Fruit fly (Drosophila melanogaster): ENCODE measurements around the gene MtnA.
A peak's percentile ranks its signal among the peaks of the same experiment; 100 is the strongest.

Gene MtnA

DNA sequence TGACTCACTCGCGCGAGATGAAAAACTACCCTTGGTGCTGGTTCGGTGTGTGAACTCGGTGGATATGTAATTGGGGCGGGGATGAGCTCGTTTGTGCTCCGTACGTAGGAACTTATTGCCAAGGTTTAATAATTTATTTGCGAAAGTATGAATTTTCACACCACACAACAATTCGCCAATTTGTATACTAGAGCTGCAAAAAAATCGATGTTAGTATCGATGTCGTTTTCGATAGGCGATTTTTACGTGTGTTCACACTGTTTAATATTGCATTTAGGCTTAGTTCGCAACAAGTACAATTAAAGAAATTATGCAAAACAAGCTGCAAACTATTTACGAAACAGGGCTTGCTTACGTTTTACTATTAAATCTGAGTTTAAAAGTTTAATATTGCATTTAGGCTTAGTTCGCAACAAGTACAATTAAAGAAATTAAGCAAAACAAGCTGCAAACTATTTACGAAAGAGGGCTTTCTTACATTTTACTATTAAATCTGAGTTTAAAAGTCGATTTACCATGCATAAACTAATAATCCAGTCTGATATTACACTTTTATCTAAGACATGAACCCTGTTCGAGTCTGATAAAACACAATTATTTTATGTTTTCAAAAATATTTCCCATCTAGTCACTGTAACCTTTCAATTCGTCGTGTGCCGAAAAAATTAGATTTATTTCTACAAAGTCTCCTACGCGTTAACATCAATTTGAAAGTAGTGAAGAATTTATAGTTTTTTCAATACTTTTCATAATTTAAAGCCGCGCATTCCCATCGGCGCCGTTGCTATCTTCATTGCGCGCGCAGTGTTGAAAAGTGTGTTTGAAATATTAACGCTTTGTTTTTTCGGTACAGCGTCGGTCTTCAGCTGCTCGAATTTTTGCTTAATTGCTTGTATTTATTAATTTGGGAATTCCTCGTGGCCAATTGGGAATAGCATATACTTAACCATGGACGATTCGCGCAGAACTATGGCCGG is 20.9 kb downstream of the MtnA start, which contains the start of the genes Snap24 and CG8478:
Gene Snap24 (minus strand): TSS at position 196 of the 977 bp plus-strand sequence.
Gene CG8478 (plus strand): TSS at position 696 of the 977 bp plus-strand sequence.
- TF ChIP-seq psq (optimal IDR thresholded peaks at IDR 0.05) = no peak
- TF ChIP-seq CG8478 (optimal IDR thresholded peaks at IDR 0.05) = no peak
- no peak for TF ChIP-seq Dll (optimal IDR thresholded peaks at IDR 0.05)
- TF ChIP-seq EcR (GFP tag; optimal IDR thresholded peaks at IDR 0.05) = no peak
- no peak for TF ChIP-seq usp (GFP tag; optimal IDR thresholded peaks at IDR 0.05)
- no peak for TF ChIP-seq pan (optimal IDR thresholded peaks at IDR 0.05)

DNA sequence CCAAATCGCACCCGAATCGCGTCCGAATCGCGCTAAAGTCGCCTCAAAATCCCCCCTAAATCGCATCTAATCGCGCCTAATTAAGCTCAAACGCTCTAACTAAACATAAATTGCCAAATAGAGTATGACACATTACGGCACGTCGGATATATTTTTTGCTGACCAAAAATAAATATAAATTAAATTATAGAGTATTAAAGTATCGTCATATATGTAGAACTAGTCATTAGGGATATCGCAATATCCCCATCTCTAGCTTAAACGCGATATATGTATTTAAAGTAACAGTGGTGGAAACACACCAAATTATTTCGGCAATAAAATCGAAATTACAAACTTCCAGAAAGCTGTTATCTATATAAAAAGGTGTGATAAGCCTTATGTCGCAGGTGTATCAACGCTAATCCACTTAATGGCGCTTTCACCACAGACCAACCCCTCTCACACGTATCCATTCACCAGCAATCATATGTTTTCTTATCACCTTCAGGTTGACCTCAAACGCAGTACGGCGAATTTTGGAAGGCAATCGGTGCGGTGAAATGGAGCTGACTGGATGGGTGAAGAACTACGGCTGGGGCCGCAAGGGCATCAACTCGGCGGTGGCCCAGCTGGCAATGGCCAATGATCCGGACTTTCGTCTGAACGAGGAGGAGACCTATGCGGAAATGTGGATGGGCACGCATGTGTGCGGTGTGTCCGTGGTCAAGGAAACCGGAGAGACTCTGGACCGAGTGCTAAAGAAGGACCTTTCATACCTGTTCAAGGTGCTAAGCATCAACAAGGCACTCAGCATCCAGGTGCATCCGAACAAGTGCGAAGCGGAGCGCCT is 24.6 kb downstream of the MtnA start, which contains the start of gene Mpi:
Gene Mpi (plus strand): TSS at position 263 of the 832 bp plus-strand sequence.
- TF ChIP-seq pan (optimal IDR thresholded peaks at IDR 0.05) (no peak), CG8478 (optimal IDR thresholded peaks at IDR 0.05) (no peak), EcR (GFP tag; optimal IDR thresholded peaks at IDR 0.05) (no peak), psq (optimal IDR thresholded peaks at IDR 0.05) (no peak), Dll (optimal IDR thresholded peaks at IDR 0.05) (no peak), usp (GFP tag; optimal IDR thresholded peaks at IDR 0.05) (no peak)

DNA sequence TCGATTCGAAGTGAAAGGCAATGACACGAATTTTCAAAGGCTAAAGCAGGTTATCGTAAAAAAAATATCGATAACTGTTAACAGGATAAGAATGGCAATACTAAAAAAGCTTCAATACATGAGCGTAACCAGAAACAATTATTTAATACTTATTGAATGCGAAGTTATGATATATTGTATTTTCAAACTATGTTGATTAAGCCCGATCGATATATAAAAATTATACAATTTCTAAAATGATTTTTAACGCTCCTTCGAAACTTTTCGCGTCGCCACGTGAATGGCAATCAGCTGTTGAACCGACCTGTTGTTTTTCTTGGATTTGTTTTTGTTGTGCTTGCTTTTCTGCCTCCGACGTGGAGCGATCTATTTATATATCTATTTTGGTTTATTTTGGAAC is 28.0 kb downstream of the MtnA start, which contains the start of the genes Alg12 and Rpt3R:
Gene Alg12 (plus strand): TSS at position 305 of the 400 bp plus-strand sequence.
Gene Rpt3R (minus strand): TSS at position 324 of the 400 bp plus-strand sequence.
- TF ChIP-seq EcR (GFP tag; optimal IDR thresholded peaks at IDR 0.05) = no peak
- TF ChIP-seq Dll (optimal IDR thresholded peaks at IDR 0.05) = no peak
- no peak for TF ChIP-seq usp (GFP tag; optimal IDR thresholded peaks at IDR 0.05)
- no peak for TF ChIP-seq pan (optimal IDR thresholded peaks at IDR 0.05)
- no peak for TF ChIP-seq psq (optimal IDR thresholded peaks at IDR 0.05)
- TF ChIP-seq CG8478 (optimal IDR thresholded peaks at IDR 0.05) = no peak

DNA sequence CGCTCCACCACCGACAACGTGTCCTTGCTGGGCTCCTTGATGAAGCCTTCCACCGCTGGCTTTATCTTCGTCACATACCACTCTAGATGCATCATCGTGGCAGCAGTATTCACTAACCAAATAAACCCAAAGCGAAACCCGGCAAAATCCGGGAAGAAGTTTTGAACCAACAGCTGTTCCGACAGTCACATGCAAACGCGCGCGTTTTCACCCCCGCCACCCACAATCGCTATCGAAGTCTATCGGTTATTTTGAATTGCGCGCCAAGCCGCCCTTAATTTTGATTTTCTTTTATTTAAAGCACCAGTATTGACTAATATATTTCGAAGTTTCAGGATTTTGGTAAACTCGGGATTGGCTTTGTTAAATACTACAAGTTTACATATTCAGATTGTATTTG is 29.7 kb downstream of the MtnA start, which contains the start of gene Tti1:
Gene Tti1 (minus strand): TSS at position 200 of the 400 bp plus-strand sequence.
- TF ChIP-seq CG8478 (optimal IDR thresholded peaks at IDR 0.05) (no peak), Dll (optimal IDR thresholded peaks at IDR 0.05) (no peak), pan (optimal IDR thresholded peaks at IDR 0.05) (no peak), psq (optimal IDR thresholded peaks at IDR 0.05) (no peak), EcR (GFP tag; optimal IDR thresholded peaks at IDR 0.05) (no peak), usp (GFP tag; optimal IDR thresholded peaks at IDR 0.05) (no peak)

DNA sequence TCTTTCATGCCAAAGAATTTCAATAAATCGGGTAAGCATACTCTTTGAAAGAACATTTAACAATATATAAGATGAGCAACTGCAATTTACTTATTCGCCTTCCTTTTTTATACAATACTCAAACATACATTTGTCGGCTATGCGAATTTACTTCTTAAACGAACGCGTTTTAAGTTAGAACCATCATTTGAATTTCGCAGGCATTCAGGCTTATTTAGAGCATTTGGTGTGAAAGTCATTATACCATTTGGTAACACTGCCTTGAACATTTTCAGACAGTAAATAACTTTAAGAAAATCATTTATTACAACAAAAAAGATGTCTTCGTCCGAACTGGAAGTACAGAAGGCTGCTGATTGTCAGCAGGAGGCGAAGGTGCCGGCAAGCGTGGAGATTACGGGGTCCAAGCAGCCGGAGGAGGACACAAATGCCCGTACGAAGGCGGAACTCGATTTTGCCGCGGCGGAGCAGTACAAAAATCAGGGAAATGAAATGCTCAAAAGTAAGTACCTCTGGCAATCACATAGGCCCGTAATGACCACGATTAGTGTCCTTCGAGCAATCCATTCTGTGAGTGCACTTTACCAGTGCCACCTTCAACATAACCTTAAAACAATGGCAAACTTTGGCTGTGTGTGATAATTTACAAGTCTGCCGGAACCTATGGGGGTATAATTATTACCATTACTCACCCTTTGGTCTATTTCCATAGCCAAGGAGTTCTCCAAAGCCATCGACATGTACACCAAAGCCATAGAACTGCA is 36.1 kb downstream of the MtnA start:
- TF ChIP-seq pan (optimal IDR thresholded peaks at IDR 0.05) (no peak), usp (GFP tag; optimal IDR thresholded peaks at IDR 0.05) (no peak), EcR (GFP tag; optimal IDR thresholded peaks at IDR 0.05) (no peak), CG8478 (optimal IDR thresholded peaks at IDR 0.05) (no peak), Dll (optimal IDR thresholded peaks at IDR 0.05) (no peak), psq (optimal IDR thresholded peaks at IDR 0.05) (no peak)

DNA sequence ATGACTTTTGCATAAGTTTGCCTTT is 36.5 kb downstream of the MtnA start, which contains the start of gene PpD3:
Gene PpD3 (plus strand): TSS at position 1 of the 25 bp plus-strand sequence.
- TF ChIP-seq EcR (GFP tag; optimal IDR thresholded peaks at IDR 0.05) (no peak), usp (GFP tag; optimal IDR thresholded peaks at IDR 0.05) (no peak), CG8478 (optimal IDR thresholded peaks at IDR 0.05) (no peak), psq (optimal IDR thresholded peaks at IDR 0.05) (no peak), pan (optimal IDR thresholded peaks at IDR 0.05) (no peak), Dll (optimal IDR thresholded peaks at IDR 0.05) (no peak)

DNA sequence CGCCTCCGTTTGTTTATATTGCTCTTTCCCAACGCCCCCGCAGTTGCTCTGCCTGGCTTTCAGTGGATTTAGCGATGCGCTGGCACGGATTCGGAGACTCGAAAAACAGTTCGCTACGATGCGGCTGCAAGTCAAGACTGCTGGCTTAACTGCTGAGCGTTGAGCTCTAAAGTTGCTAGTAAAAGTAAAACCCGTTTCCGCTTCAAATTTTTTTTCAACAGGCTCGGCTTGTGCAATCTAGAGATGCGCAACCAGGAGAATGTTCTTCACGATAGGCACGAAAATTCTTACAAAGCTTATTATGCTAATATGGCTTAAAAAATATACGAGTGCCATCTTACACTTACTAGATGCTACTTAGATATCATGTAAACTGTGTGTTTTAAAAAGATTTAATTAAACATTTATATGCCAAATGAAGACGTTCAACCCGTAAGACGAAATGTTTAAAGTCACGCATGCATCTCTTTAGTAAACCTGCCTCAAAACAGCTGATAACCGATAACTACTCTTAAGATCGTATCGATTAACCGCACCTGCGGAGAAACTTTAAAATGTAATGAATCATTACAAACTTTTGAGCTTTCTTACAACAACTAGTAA is 36.8 kb downstream of the MtnA start, which contains the start of gene CG12948:
Gene CG12948 (minus strand): TSS at position 473 of the 603 bp plus-strand sequence.
- TF ChIP-seq EcR (GFP tag; optimal IDR thresholded peaks at IDR 0.05) = peak in 1 of 2 experiments; percentile 4
- no peak for TF ChIP-seq CG8478 (optimal IDR thresholded peaks at IDR 0.05)

DNA sequence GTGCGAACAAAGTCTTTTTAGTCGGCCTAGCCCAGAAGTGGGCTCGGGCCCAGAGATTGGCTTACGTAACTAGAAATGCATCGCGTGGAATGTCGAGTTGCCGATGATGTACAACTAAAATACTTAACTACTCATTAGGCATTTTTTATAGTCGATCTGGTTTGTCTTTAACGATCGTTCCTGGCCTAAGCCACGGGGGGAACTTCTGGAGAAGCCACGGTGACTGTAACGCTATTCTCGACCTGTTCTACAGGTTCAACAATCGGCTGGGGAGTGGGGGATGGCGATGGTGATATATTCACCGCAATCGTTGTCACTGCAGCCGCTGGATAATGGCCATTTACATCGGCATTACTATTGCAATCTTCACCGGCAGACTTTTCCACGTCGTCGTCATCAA is 37.9 kb downstream of the MtnA start, which contains the start of gene CG34409:
Gene CG34409 (minus strand): TSS at position 101 of the 400 bp plus-strand sequence.
- TF ChIP-seq psq (optimal IDR thresholded peaks at IDR 0.05) (no peak), Dll (optimal IDR thresholded peaks at IDR 0.05) (no peak), usp (GFP tag; optimal IDR thresholded peaks at IDR 0.05) (no peak), pan (optimal IDR thresholded peaks at IDR 0.05) (no peak), EcR (GFP tag; optimal IDR thresholded peaks at IDR 0.05) (no peak), CG8478 (optimal IDR thresholded peaks at IDR 0.05) (no peak)

DNA sequence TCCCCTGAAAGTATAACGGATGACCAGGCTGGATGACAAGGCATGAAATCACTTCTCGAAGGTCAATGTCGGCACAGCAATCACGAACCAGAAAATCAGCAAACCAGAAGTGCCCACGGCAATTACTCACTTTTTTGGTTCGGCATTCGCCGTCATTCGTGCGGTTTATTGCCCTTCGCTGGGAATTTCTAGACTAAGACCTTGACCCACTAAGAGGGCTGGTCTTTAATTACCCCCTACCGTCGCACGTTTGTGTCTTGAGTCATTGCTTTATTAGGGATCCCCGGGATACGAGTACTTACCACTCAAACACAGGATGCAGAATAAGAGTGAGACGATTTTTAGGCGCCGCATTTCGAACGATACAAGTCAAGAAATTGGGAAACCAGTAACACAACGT is 38.7 kb downstream of the MtnA start:
- TF ChIP-seq Dll (optimal IDR thresholded peaks at IDR 0.05) (no peak), CG8478 (optimal IDR thresholded peaks at IDR 0.05) (no peak), pan (optimal IDR thresholded peaks at IDR 0.05) (no peak), psq (optimal IDR thresholded peaks at IDR 0.05) (no peak), EcR (GFP tag; optimal IDR thresholded peaks at IDR 0.05) (no peak), usp (GFP tag; optimal IDR thresholded peaks at IDR 0.05) (no peak)

DNA sequence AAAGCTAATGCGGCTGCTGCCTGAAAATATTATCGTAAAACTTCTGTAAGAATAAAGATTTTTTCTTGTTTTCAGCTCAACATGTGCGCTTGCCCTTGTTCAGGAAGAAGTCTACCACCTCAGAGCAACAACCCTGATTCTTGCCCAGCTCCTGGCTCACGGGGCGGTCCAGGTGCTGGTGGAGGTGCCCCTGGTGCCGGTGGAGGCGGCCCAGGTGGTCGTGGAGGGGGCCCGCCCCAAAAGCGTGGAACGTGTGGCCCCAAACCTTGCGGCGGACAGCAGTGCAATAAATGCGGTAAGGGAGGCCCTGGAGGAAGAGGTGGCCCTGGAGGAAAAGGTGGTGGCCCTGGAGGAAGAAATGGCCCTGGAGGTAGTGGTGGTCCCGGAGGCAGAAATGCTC is 40.2 kb downstream of the MtnA start:
- TF ChIP-seq usp (GFP tag; optimal IDR thresholded peaks at IDR 0.05) (no peak), pan (optimal IDR thresholded peaks at IDR 0.05) (no peak), Dll (optimal IDR thresholded peaks at IDR 0.05) (no peak), CG8478 (optimal IDR thresholded peaks at IDR 0.05) (no peak), psq (optimal IDR thresholded peaks at IDR 0.05) (no peak), EcR (GFP tag; optimal IDR thresholded peaks at IDR 0.05) (no peak)

DNA sequence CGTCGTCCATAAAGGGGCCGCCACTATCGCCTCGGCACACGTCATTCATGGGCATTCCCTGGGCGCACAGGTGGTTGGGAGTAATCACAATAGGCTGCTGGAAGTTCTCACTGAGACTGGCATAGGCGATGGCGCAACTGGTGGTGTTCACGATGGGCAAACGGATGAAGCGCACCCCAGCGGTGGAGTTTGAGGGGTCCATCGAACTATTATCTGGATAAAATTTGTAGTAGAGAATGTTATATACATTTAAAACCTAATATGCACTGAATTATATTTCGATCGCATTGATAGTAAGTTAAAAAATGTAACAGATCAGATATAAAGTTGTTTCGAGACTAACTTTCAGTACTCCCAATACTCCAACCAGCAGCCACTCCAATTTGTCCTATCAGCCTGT is 41.0 kb downstream of the MtnA start, which contains the start of gene CG31415:
Gene CG31415 (plus strand): TSS at position 301 of the 400 bp plus-strand sequence.
- TF ChIP-seq usp (GFP tag; optimal IDR thresholded peaks at IDR 0.05) (no peak), EcR (GFP tag; optimal IDR thresholded peaks at IDR 0.05) (no peak), psq (optimal IDR thresholded peaks at IDR 0.05) (no peak), Dll (optimal IDR thresholded peaks at IDR 0.05) (no peak), pan (optimal IDR thresholded peaks at IDR 0.05) (no peak), CG8478 (optimal IDR thresholded peaks at IDR 0.05) (no peak)
